Worm (Caenorhabditis elegans) whole organism, L1 larva: Measurements from ENCODE around the gene srh-268.

Source experiments
- efl-3 ChIP-seq: fragments of 200-800 bp; sonication (Bioruptor generic); optimal IDR thresholded peaks from 2 replicates; lab custom pipeline; 2018; ENCODE audit warnings: mild to moderate bottlenecking, missing genetic modification characterization, missing compliant biosample characterization
- egl-13 ChIP-seq: sonication (generic microtip); optimal IDR thresholded peaks from 2 replicates; lab custom pipeline; 2016; ENCODE audit warnings: missing genotype, missing genetic modification reagents, missing genetic modification characterization, missing compliant biosample characterization
- egl-27 ChIP-seq, 2 experiments: fragments of 150-350 bp in 1 of 2; sonication (generic microtip); optimal IDR thresholded peaks; 3 replicates each; lab custom pipeline; 2017 to 2018; ENCODE audit warnings: missing biosample characterization in 2 of 2, missing genetic modification characterization in 2 of 2, missing genetic modification reagents in 2 of 2
- grh-1 ChIP-seq: fragments of 200-800 bp; sonication (Bioruptor generic); IDR thresholded peaks from 2 replicates; pipeline ENCODE4 v1.3.6; 2022; ENCODE audit warnings: missing genetic modification reagents, missing genetic modification characterization, missing compliant biosample characterization
- nhr-11 ChIP-seq: fragments of 150-350 bp; optimal IDR thresholded peaks from 2 replicates; lab custom pipeline; 2014; ENCODE audit warnings: missing biosample characterization, missing genetic modification characterization
- nhr-237 ChIP-seq: fragments of 150-350 bp; optimal IDR thresholded peaks from 2 replicates; lab custom pipeline; 2014; ENCODE audit warnings: missing biosample characterization, missing genetic modification characterization
- nhr-77 ChIP-seq: fragments of 150-350 bp; optimal IDR thresholded peaks from 2 replicates; lab custom pipeline; 2014; ENCODE audit warnings: missing biosample characterization, missing genetic modification characterization
- nhr-90 ChIP-seq: sonication (generic microtip); optimal IDR thresholded peaks from 2 replicates; lab custom pipeline; 2016; ENCODE audit warnings: mild to moderate bottlenecking, missing genetic modification characterization, missing compliant biosample characterization; ENCODE audit not compliant: poor library complexity
- pag-3 ChIP-seq: sonication (generic microtip); optimal IDR thresholded peaks from 2 replicates; lab custom pipeline; 2017; ENCODE audit warnings: missing genetic modification characterization, mild to moderate bottlenecking, missing compliant biosample characterization, antibody characterized with exemption, borderline replicate concordance; ENCODE audit not compliant: insufficient read depth

ce11 chrV:7528816-7529215 is 10.3 kb upstream of the srh-268 start, which contains the start of gene C54F6.5:
- TF ChIP-seq pag-3 (tag; lab: Kevin White, UChicago) (no peak), nhr-11 (tag; lab: Kevin White, UChicago) (no peak), efl-3 (GFP tag; lab: Kevin White, UChicago) (no peak), egl-13 (tag; lab: Kevin White, UChicago) (no peak), nhr-237 (no peak), nhr-90 (tag; lab: Kevin White, UChicago) (no peak), grh-1 (GFP tag; lab: Robert Waterston, UW) (no peak), egl-27 (tag; optimal IDR thresholded peaks at IDR 0.05; lab: Kevin White, UChicago) (no peak), nhr-77 (tag; lab: Kevin White, UChicago) (no peak)
